Worm (Caenorhabditis elegans) whole organism, mixed stage, embryonic: ENCODE results near the gene C11G6.2.

Source experiments
- blmp-1 ChIP-seq: fragments of 150-350 bp; optimal IDR thresholded peaks from 2 replicates; lab custom pipeline; 2014; ENCODE audit warnings: missing biosample characterization, missing genetic modification characterization
- ces-1 ChIP-seq: fragments of 150-350 bp; optimal IDR thresholded peaks from 2 replicates; lab custom pipeline; 2014; ENCODE audit warnings: missing biosample characterization, missing genetic modification reagents, missing genetic modification characterization
- cnd-1 ChIP-seq: fragments of 200-800 bp; sonication (Bioruptor generic); optimal IDR thresholded peaks from 2 replicates; lab custom pipeline; 2018; ENCODE audit warnings: mild to moderate bottlenecking, missing genetic modification characterization, missing compliant biosample characterization
- lin-13 ChIP-seq: fragments of 150-350 bp; optimal IDR thresholded peaks from 2 replicates; lab custom pipeline; 2014; ENCODE audit warnings: missing biosample characterization, missing genetic modification characterization
- lsy-2 ChIP-seq: fragments of 150-350 bp; optimal IDR thresholded peaks from 2 replicates; lab custom pipeline; 2014; ENCODE audit warnings: missing biosample characterization, missing genetic modification characterization
- mab-5 ChIP-seq: fragments of 150-350 bp; optimal IDR thresholded peaks from 2 replicates; lab custom pipeline; 2014; ENCODE audit warnings: missing biosample characterization, missing genetic modification characterization
- nhr-237 ChIP-seq: fragments of 150-350 bp; optimal IDR thresholded peaks from 2 replicates; lab custom pipeline; 2014; ENCODE audit warnings: missing biosample characterization, missing genetic modification characterization
- nhr-28 ChIP-seq: fragments of 150-350 bp; optimal IDR thresholded peaks from 2 replicates; lab custom pipeline; 2014; ENCODE audit warnings: missing biosample characterization, missing genetic modification characterization
- nhr-76 ChIP-seq: sonication (generic microtip); optimal IDR thresholded peaks from 2 replicates; lab custom pipeline; 2017; ENCODE audit warnings: missing biosample characterization, missing genetic modification characterization
- pha-4 ChIP-seq: fragments of 150-350 bp; optimal IDR thresholded peaks from 2 replicates; lab custom pipeline; 2018; ENCODE audit warnings: missing biosample characterization, missing genetic modification reagents, missing genetic modification characterization
- snpc-4 ChIP-seq: fragments of 150-350 bp; optimal IDR thresholded peaks from 2 replicates; lab custom pipeline; 2014; ENCODE audit warnings: missing biosample characterization, missing genetic modification characterization
- sptf-1 ChIP-seq: sonication (generic microtip); optimal IDR thresholded peaks from 2 replicates; lab custom pipeline; 2017; ENCODE audit warnings: mild to moderate bottlenecking, missing genetic modification characterization, moderate library complexity, missing compliant biosample characterization
- unc-62 ChIP-seq: fragments of 150-350 bp; optimal IDR thresholded peaks from 2 replicates; lab custom pipeline; 2014; ENCODE audit warnings: missing biosample characterization, missing genetic modification reagents, missing genetic modification characterization

DNA sequence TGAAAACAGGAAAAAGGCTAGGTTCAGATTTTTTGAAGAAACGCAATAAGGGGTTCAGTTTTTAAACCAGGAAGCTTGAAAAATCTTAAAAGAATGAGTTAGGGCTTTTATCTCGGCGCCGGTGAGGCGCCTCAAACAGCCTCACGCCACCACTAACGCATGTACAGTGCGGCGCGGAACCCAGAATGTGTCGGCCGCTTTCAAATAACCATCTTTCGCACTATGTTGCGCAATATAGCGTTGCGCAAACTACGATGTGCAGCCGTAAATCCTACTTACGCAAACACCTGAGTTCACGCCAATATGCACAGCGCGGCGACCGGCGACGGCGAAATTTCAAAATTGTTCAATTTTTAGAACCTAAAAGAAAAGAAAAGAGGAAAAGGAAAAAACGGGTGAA, 38.8 kb upstream of the C11G6.2 start:
- TF ChIP-seq cnd-1 (no peak), snpc-4 (no peak), pha-4 (tag; lab: Kevin White, UChicago) (no peak), mab-5 (tag; lab: Kevin White, UChicago) (no peak), sptf-1 (tag; lab: Kevin White, UChicago) (no peak), unc-62 (GFP tag; lab: Kevin White, UChicago) (no peak), nhr-76 (tag; lab: Kevin White, UChicago) (no peak), lsy-2 (tag; lab: Kevin White, UChicago) (no peak), nhr-237 (tag; lab: Kevin White, UChicago) (no peak), blmp-1 (tag; lab: Kevin White, UChicago) (no peak), ces-1 (GFP tag; lab: Kevin White, UChicago) (no peak), lin-13 (tag; lab: Kevin White, UChicago) (no peak), nhr-28 (no peak)
